Worm (Caenorhabditis elegans): ENCODE data around the gene hlh-1.

hlh-1 gene

ce11 chrII:4516291-4516690 lies 2.1 kb upstream of the hlh-1 start:
- no peak for TF ChIP-seq unc-62 (GFP tag; optimal IDR thresholded peaks at IDR 0.05)

- no peak for TF ChIP-seq unc-62 (GFP tag; optimal IDR thresholded peaks at IDR 0.05)
These were observed 1.1 kb upstream of the hlh-1 start for ce11 chrII:4517254-4517653.

- no peak for TF ChIP-seq unc-62 (GFP tag; optimal IDR thresholded peaks at IDR 0.05)
These were observed 1.7 kb downstream of the hlh-1 start for ce11 chrII:4519976-4520594.

- no peak for TF ChIP-seq unc-62 (GFP tag; optimal IDR thresholded peaks at IDR 0.05)
These were observed 4.8 kb downstream of the hlh-1 start, which contains the start of the genes B0304.4 and B0304.2 for ce11 chrII:4523122-4523672. TSS of gene B0304.4 (minus strand) at chrII:4523222. TSS of gene B0304.2 (plus strand) at chrII:4523622.

ce11 chrII:4525185-4525584 lies 6.8 kb downstream of the hlh-1 start:
- TF ChIP-seq unc-62 (GFP tag; optimal IDR thresholded peaks at IDR 0.05): no peak

ce11 chrII:4527800-4528199 lies 9.4 kb downstream of the hlh-1 start, which contains the start of gene sra-35:
TSS of gene sra-35 (minus strand) at chrII:4527900.
- no peak for TF ChIP-seq unc-62 (GFP tag; optimal IDR thresholded peaks at IDR 0.05)

ce11 chrII:4531880-4532279 lies 13.5 kb downstream of the hlh-1 start, which contains the start of gene sra-32:
TSS of gene sra-32 (minus strand) at chrII:4531980.
- no peak for TF ChIP-seq unc-62 (GFP tag; optimal IDR thresholded peaks at IDR 0.05)

- TF ChIP-seq unc-62 (GFP tag; optimal IDR thresholded peaks at IDR 0.05): no peak
These were observed 18.8 kb downstream of the hlh-1 start, which contains the start of gene sra-33 for ce11 chrII:4537141-4537540. TSS of gene sra-33 (minus strand) at chrII:4537241.

- no peak for TF ChIP-seq unc-62 (GFP tag; optimal IDR thresholded peaks at IDR 0.05)
These were observed 22.3 kb downstream of the hlh-1 start, which contains the start of gene sra-36 for ce11 chrII:4540631-4541030. TSS of gene sra-36 (minus strand) at chrII:4540731.

ce11 chrII:4543568-4543967 lies 25.2 kb downstream of the hlh-1 start, which contains the start of gene sra-34:
TSS of gene sra-34 (minus strand) at chrII:4543668.
- TF ChIP-seq unc-62 (GFP tag; optimal IDR thresholded peaks at IDR 0.05): no peak

- no peak for TF ChIP-seq unc-62 (GFP tag; optimal IDR thresholded peaks at IDR 0.05)
These were observed 30.0 kb downstream of the hlh-1 start for ce11 chrII:4548408-4548807.

ce11 chrII:4549983-4550572 lies 31.7 kb downstream of the hlh-1 start:
- no peak for TF ChIP-seq unc-62 (GFP tag; optimal IDR thresholded peaks at IDR 0.05)

ce11 chrII:4550783-4551182 lies 32.4 kb downstream of the hlh-1 start, which contains the start of gene K07E1.1:
TSS of gene K07E1.1 (plus strand) at chrII:4551083.
- TF ChIP-seq unc-62 (GFP tag; optimal IDR thresholded peaks at IDR 0.05): no peak

ce11 chrII:4552088-4552487 lies 33.7 kb downstream of the hlh-1 start:
- no peak for TF ChIP-seq unc-62 (GFP tag; optimal IDR thresholded peaks at IDR 0.05)

- TF ChIP-seq unc-62 (GFP tag; optimal IDR thresholded peaks at IDR 0.05): no peak
These were observed 39.1 kb downstream of the hlh-1 start, which contains the start of gene M03A1.3 for ce11 chrII:4557487-4557886. TSS of gene M03A1.3 (plus strand) at chrII:4557787.

ce11 chrII:4560068-4560467 lies 41.7 kb downstream of the hlh-1 start, which contains the start of gene M03A1.8:
TSS of gene M03A1.8 (plus strand) at chrII:4560336.
- TF ChIP-seq unc-62 (GFP tag; optimal IDR thresholded peaks at IDR 0.05): no peak

Measured in whole organism, dauer.